Worm (Caenorhabditis elegans) whole organism, L3 larva: ENCODE results near the gene ptr-1.

ENCODE experiments used
- R02D3.7 ChIP-seq: fragments of 150-350 bp; optimal IDR thresholded peaks from 2 replicates; lab custom pipeline; 2014; ENCODE audit warnings: missing biosample characterization, missing genetic modification characterization
- aly-2 ChIP-seq: fragments of 150-350 bp; optimal IDR thresholded peaks from 2 replicates; lab custom pipeline; 2014; ENCODE audit warnings: missing biosample characterization, missing genetic modification characterization
- ama-1 ChIP-seq: fragments of 150-350 bp; optimal IDR thresholded peaks from 2 replicates; lab custom pipeline; 2018
- ceh-16 ChIP-seq: sonication (generic microtip); optimal IDR thresholded peaks from 2 replicates; lab custom pipeline; 2017; ENCODE audit warnings: missing biosample characterization, missing genetic modification characterization
- ceh-82 ChIP-seq: fragments of 150-350 bp; optimal IDR thresholded peaks from 2 replicates; lab custom pipeline; 2014; ENCODE audit warnings: missing biosample characterization, missing genetic modification characterization
- ceh-9 ChIP-seq: sonication (generic microtip); optimal IDR thresholded peaks from 2 replicates; lab custom pipeline; 2018; ENCODE audit warnings: missing biosample characterization, missing genetic modification characterization
- daf-12 ChIP-seq: fragments of 150-350 bp; optimal IDR thresholded peaks from 2 replicates; lab custom pipeline; 2014; ENCODE audit warnings: missing biosample characterization, missing genetic modification reagents, missing genetic modification characterization
- egl-27 ChIP-seq: sonication (generic microtip); optimal IDR thresholded peaks from 4 replicates; lab custom pipeline; 2017; ENCODE audit warnings: missing biosample characterization, missing genetic modification reagents, missing genetic modification characterization
- egl-5 ChIP-seq: fragments of 150-350 bp; optimal IDR thresholded peaks from 2 replicates; lab custom pipeline; 2017; ENCODE audit warnings: missing biosample characterization, missing genetic modification reagents, missing genetic modification characterization, inconsistent platforms
- elt-2 ChIP-seq: sonication (generic microtip); optimal IDR thresholded peaks from 2 replicates; lab custom pipeline; 2016; ENCODE audit warnings: missing genetic modification reagents, mild to moderate bottlenecking, missing genetic modification characterization, missing compliant biosample characterization
- elt-3 ChIP-seq, 3 experiments: fragments of 150-350 bp in 1 of 3; sonication (generic microtip) in 2 of 3; optimal IDR thresholded peaks; 2 replicates in 2 of 3; 4 replicates in 1 of 3; lab custom pipeline; 2014 to 2017; ENCODE audit warnings: missing biosample characterization in 3 of 3, missing genetic modification characterization in 3 of 3
- eor-1 ChIP-seq, 2 experiments: fragments of 150-350 bp; optimal IDR thresholded peaks; 2 replicates each; lab custom pipeline; 2014 to 2018; ENCODE audit warnings: missing biosample characterization in 2 of 2, missing genetic modification characterization in 2 of 2
- fkh-10 ChIP-seq: sonication (generic microtip); optimal IDR thresholded peaks from 2 replicates; lab custom pipeline; 2017; ENCODE audit warnings: missing biosample characterization, missing genetic modification reagents, missing genetic modification characterization
- fos-1 ChIP-seq: fragments of 150-350 bp; optimal IDR thresholded peaks from 2 replicates; lab custom pipeline; 2014; ENCODE audit warnings: missing biosample characterization, missing genetic modification characterization
- hmg-11 ChIP-seq: sonication (generic microtip); optimal IDR thresholded peaks from 2 replicates; lab custom pipeline; 2016; ENCODE audit warnings: missing genetic modification characterization, missing compliant biosample characterization
- jun-1 ChIP-seq: fragments of 150-350 bp; optimal IDR thresholded peaks from 2 replicates; lab custom pipeline; 2014; ENCODE audit warnings: missing biosample characterization, missing genetic modification reagents, missing genetic modification characterization
- lin-15B ChIP-seq: fragments of 150-350 bp; optimal IDR thresholded peaks from 2 replicates; lab custom pipeline; 2014; ENCODE audit warnings: missing biosample characterization, missing genetic modification characterization
- lin-39 ChIP-seq: fragments of 150-350 bp; optimal IDR thresholded peaks from 2 replicates; lab custom pipeline; 2018; ENCODE audit warnings: missing biosample characterization, missing genetic modification reagents, missing genetic modification characterization
- lsy-12 ChIP-seq: sonication (generic microtip); optimal IDR thresholded peaks from 2 replicates; lab custom pipeline; 2016; ENCODE audit warnings: mild to moderate bottlenecking, missing genetic modification characterization, missing compliant biosample characterization
- mdl-1 ChIP-seq: fragments of 150-350 bp; optimal IDR thresholded peaks from 2 replicates; lab custom pipeline; 2014; ENCODE audit warnings: missing biosample characterization, missing genetic modification characterization
- mml-1 ChIP-seq: fragments of 150-350 bp; sonication (generic microtip); optimal IDR thresholded peaks from 3 replicates; lab custom pipeline; 2014; ENCODE audit warnings: missing biosample characterization, missing genetic modification characterization
- nfya-1 ChIP-seq: sonication (generic microtip); optimal IDR thresholded peaks from 2 replicates; lab custom pipeline; 2017; ENCODE audit warnings: missing genetic modification characterization, mild to moderate bottlenecking, missing compliant biosample characterization, antibody characterized with exemption, moderate library complexity; ENCODE audit not compliant: insufficient read depth
- nhr-11 ChIP-seq: fragments of 150-350 bp; optimal IDR thresholded peaks from 2 replicates; lab custom pipeline; 2014; ENCODE audit warnings: missing biosample characterization, missing genetic modification characterization
- nhr-12 ChIP-seq: fragments of 150-350 bp; optimal IDR thresholded peaks from 2 replicates; lab custom pipeline; 2014; ENCODE audit warnings: missing biosample characterization, missing genetic modification characterization
- nhr-23 ChIP-seq: fragments of 150-350 bp; optimal IDR thresholded peaks from 2 replicates; lab custom pipeline; 2014; ENCODE audit warnings: missing biosample characterization, missing genetic modification reagents, missing genetic modification characterization
- nhr-237 ChIP-seq: fragments of 150-350 bp; optimal IDR thresholded peaks from 2 replicates; lab custom pipeline; 2014; ENCODE audit warnings: missing biosample characterization, missing genetic modification characterization
- nhr-28 ChIP-seq: fragments of 150-350 bp; optimal IDR thresholded peaks from 2 replicates; lab custom pipeline; 2014; ENCODE audit warnings: missing biosample characterization, missing genetic modification characterization
- nhr-43 ChIP-seq: sonication (generic microtip); optimal IDR thresholded peaks from 2 replicates; lab custom pipeline; 2016; ENCODE audit warnings: mild to moderate bottlenecking, missing genetic modification characterization, missing compliant biosample characterization; ENCODE audit not compliant: poor library complexity, severe bottlenecking
- nhr-67 ChIP-seq: fragments of 150-350 bp; optimal IDR thresholded peaks from 2 replicates; lab custom pipeline; 2014; ENCODE audit warnings: missing biosample characterization, missing genetic modification characterization
- nhr-76 ChIP-seq: fragments of 150-350 bp; sonication (generic microtip); optimal IDR thresholded peaks from 5 replicates; lab custom pipeline; 2014; ENCODE audit warnings: missing biosample characterization, missing genetic modification characterization
- nhr-77 ChIP-seq: fragments of 150-350 bp; optimal IDR thresholded peaks from 2 replicates; lab custom pipeline; 2014; ENCODE audit warnings: missing biosample characterization, missing genetic modification characterization
- pha-4 ChIP-seq: fragments of 150-350 bp; optimal IDR thresholded peaks from 2 replicates; lab custom pipeline; 2014; ENCODE audit warnings: missing biosample characterization, missing genetic modification reagents, missing genetic modification characterization
- pqm-1 ChIP-seq: fragments of 150-350 bp; optimal IDR thresholded peaks from 2 replicates; lab custom pipeline; 2017; ENCODE audit warnings: missing biosample characterization, missing genetic modification characterization, inconsistent platforms
- sea-2 ChIP-seq: fragments of 150-350 bp; sonication (generic microtip); optimal IDR thresholded peaks from 4 replicates; lab custom pipeline; 2014; ENCODE audit warnings: missing biosample characterization, missing genetic modification reagents, missing genetic modification characterization
- skn-1 ChIP-seq: fragments of 150-350 bp; optimal IDR thresholded peaks from 2 replicates; lab custom pipeline; 2014; ENCODE audit warnings: missing biosample characterization, missing genetic modification characterization
- snpc-4 ChIP-seq: fragments of 150-350 bp; optimal IDR thresholded peaks from 2 replicates; lab custom pipeline; 2014; ENCODE audit warnings: missing biosample characterization, missing genetic modification characterization
- tbx-2 ChIP-seq: sonication (generic microtip); optimal IDR thresholded peaks from 2 replicates; lab custom pipeline; 2016; ENCODE audit warnings: mild to moderate bottlenecking, missing genetic modification characterization, missing compliant biosample characterization
- unc-62 ChIP-seq: fragments of 150-350 bp; sonication (generic microtip); optimal IDR thresholded peaks from 4 replicates; lab custom pipeline; 2014; ENCODE audit warnings: missing biosample characterization, missing genetic modification reagents, missing genetic modification characterization
- zag-1 ChIP-seq: fragments of 150-350 bp; optimal IDR thresholded peaks from 2 replicates; lab custom pipeline; 2014; ENCODE audit warnings: missing biosample characterization, missing genetic modification characterization
- ztf-11 ChIP-seq: fragments of 150-350 bp; optimal IDR thresholded peaks from 2 replicates; lab custom pipeline; 2014; ENCODE audit warnings: missing biosample characterization, missing genetic modification characterization
- ztf-4 ChIP-seq: fragments of 150-350 bp; optimal IDR thresholded peaks from 2 replicates; lab custom pipeline; 2014; ENCODE audit warnings: missing biosample characterization, missing genetic modification characterization

The ptr-1 gene

ce11 chrV:9194055-9194454 lies 12.5 kb upstream of the ptr-1 start:
- TF ChIP-seq fkh-10 (GFP tag; lab: Kevin White, UChicago) (peak; percentile 17), egl-5 (tag; lab: Kevin White, UChicago) (no peak)

- TF ChIP-seq nfya-1 (tag; lab: Kevin White, UChicago) (peak; percentile 32), hmg-11 (tag; lab: Kevin White, UChicago) (peak; percentile 43), lsy-12 (tag; lab: Kevin White, UChicago) (no peak)
Measured at ce11 chrV:9191406-9191805, 9.9 kb upstream of the ptr-1 start, which contains the start of gene sphr-1. Gene sphr-1, plus strand, starts transcription at chrV:9191610.

- TF ChIP-seq lsy-12 (tag; lab: Kevin White, UChicago): no peak
- no peak for TF ChIP-seq nhr-11
- no peak for TF ChIP-seq nhr-77
- no peak for TF ChIP-seq pha-4 (tag; lab: Kevin White, UChicago)
- TF ChIP-seq nhr-28 (tag; lab: Kevin White, UChicago): no peak
- TF ChIP-seq egl-27 (tag; lab: Kevin White, UChicago): no peak
- TF ChIP-seq sea-2: no peak
- no peak for TF ChIP-seq fos-1
- TF ChIP-seq ama-1 (lab: Kevin White, UChicago): no peak
- no peak for TF ChIP-seq R02D3.7 (tag; lab: Kevin White, UChicago)
- no peak for TF ChIP-seq nhr-23 (tag; lab: Kevin White, UChicago)
- TF ChIP-seq ceh-82: no peak
- no peak for TF ChIP-seq snpc-4 (tag; lab: Kevin White, UChicago)
Measured at ce11 chrV:9186028-9186427, 4.5 kb upstream of the ptr-1 start.

ce11 chrV:9183718-9184441 lies 2.4 kb upstream of the ptr-1 start:
- no peak for TF ChIP-seq skn-1 (tag; lab: Kevin White, UChicago)
- TF ChIP-seq nhr-11: no peak
- no peak for TF ChIP-seq ama-1 (lab: Kevin White, UChicago)
- no peak for TF ChIP-seq fkh-10 (GFP tag; lab: Kevin White, UChicago)
- TF ChIP-seq pqm-1: no peak
- no peak for TF ChIP-seq zag-1
- no peak for TF ChIP-seq aly-2
- no peak for TF ChIP-seq tbx-2 (tag; lab: Kevin White, UChicago)
- no peak for TF ChIP-seq lin-39 (tag; lab: Kevin White, UChicago)
- TF ChIP-seq ceh-9 (tag; lab: Kevin White, UChicago): no peak
- TF ChIP-seq sea-2: no peak
- TF ChIP-seq daf-12 (tag; lab: Kevin White, UChicago): no peak
- TF ChIP-seq lsy-12 (tag; lab: Kevin White, UChicago): no peak
- TF ChIP-seq nhr-43 (tag; lab: Kevin White, UChicago): no peak
- no peak for TF ChIP-seq mdl-1 (tag; lab: Kevin White, UChicago)
- no peak for TF ChIP-seq ceh-16
- TF ChIP-seq pha-4 (tag; lab: Kevin White, UChicago): no peak
- no peak for TF ChIP-seq eor-1 (tag; optimal IDR thresholded peaks at IDR 0.05; lab: Kevin White, UChicago)
- no peak for TF ChIP-seq ztf-4
- no peak for TF ChIP-seq nhr-28 (tag; lab: Kevin White, UChicago)
- TF ChIP-seq, all 47 proteins: peak for 0

- no peak for TF ChIP-seq nhr-11
- peak; percentile 67 for TF ChIP-seq egl-5 (tag; lab: Kevin White, UChicago)
- peak; percentile 71 for TF ChIP-seq hmg-11 (tag; lab: Kevin White, UChicago)
- TF ChIP-seq snpc-4 (tag; lab: Kevin White, UChicago): peak; percentile 88
- no peak for TF ChIP-seq ceh-16
- TF ChIP-seq sea-2: no peak
- peak; percentile 71 for TF ChIP-seq elt-2 (tag; lab: Kevin White, UChicago)
- no peak for TF ChIP-seq ztf-4
- peak; percentile 88 for TF ChIP-seq lin-15B (tag; lab: Kevin White, UChicago)
- TF ChIP-seq nhr-67 (tag; lab: Kevin White, UChicago): no peak
- TF ChIP-seq nhr-12 (tag; lab: Kevin White, UChicago): no peak
- no peak for TF ChIP-seq nhr-76 (tag; lab: Kevin White, UChicago)
- no peak for TF ChIP-seq mml-1 (tag; lab: Kevin White, UChicago)
- TF ChIP-seq nhr-43 (tag; lab: Kevin White, UChicago): peak; percentile 77
- TF ChIP-seq nhr-237 (tag; lab: Kevin White, UChicago): no peak
- TF ChIP-seq ceh-9 (tag; lab: Kevin White, UChicago): no peak
- TF ChIP-seq tbx-2 (tag; lab: Kevin White, UChicago): peak; percentile 76
- no peak for TF ChIP-seq zag-1
- no peak for TF ChIP-seq elt-3 (tag; optimal IDR thresholded peaks at IDR 0.05; lab: Kevin White, UChicago)
- peak; percentile 71 for TF ChIP-seq jun-1
- TF ChIP-seq fkh-10 (GFP tag; lab: Kevin White, UChicago): no peak
- peak; percentile 60 for TF ChIP-seq unc-62 (GFP tag; lab: Kevin White, UChicago)
- TF ChIP-seq nfya-1 (tag; lab: Kevin White, UChicago): peak; percentile 85
- peak; percentile 75 for TF ChIP-seq R02D3.7 (tag; lab: Kevin White, UChicago)
- peak; percentile 89 for TF ChIP-seq nhr-23 (tag; lab: Kevin White, UChicago)
- peak; percentile 7 for TF ChIP-seq lin-39 (tag; lab: Kevin White, UChicago)
- no peak for TF ChIP-seq ztf-11 (tag; lab: Kevin White, UChicago)
- TF ChIP-seq mdl-1 (tag; lab: Kevin White, UChicago): no peak
Measured at ce11 chrV:9175218-9175837, 6.2 kb downstream of the ptr-1 start, which contains the start of gene spas-1. Gene spas-1, plus strand, starts transcription at chrV:9175789.
